Fruit fly (Drosophila melanogaster) whole organism, wandering third instar larva: Measurements from ENCODE around the gene CG11369.

Experiments used
- Abd-B ChIP-seq: fragments of >200 bp; optimal IDR thresholded peaks from 2 replicates; lab custom pipeline; 2017; ENCODE audit warnings: missing biosample characterization, missing genetic modification characterization
- CG32264 ChIP-seq: fragments of 200-800 bp; sonication (Bioruptor generic); optimal IDR thresholded peaks from 2 replicates; lab custom pipeline; 2016; ENCODE audit warnings: missing biosample characterization, missing genetic modification characterization
- CG9705 ChIP-seq: fragments of 200-800 bp; sonication (Bioruptor generic); optimal IDR thresholded peaks from 2 replicates; lab custom pipeline; 2018; ENCODE audit warnings: missing biosample characterization, mild to moderate bottlenecking, missing genetic modification characterization
- CrebA ChIP-seq: fragments of 200-800 bp; sonication (Bioruptor generic); optimal IDR thresholded peaks from 2 replicates; lab custom pipeline; 2016; ENCODE audit warnings: missing biosample characterization, mild to moderate bottlenecking, missing genetic modification characterization, borderline replicate concordance
- Dfd ChIP-seq: fragments of >200 bp; optimal IDR thresholded peaks from 2 replicates; lab custom pipeline; 2017; ENCODE audit warnings: missing biosample characterization, missing genetic modification characterization
- Dif ChIP-seq: fragments of 200-275, 200-300 bp; sonication (Bioruptor generic); optimal IDR thresholded peaks from 2 replicates; lab custom pipeline; 2018; ENCODE audit warnings: missing biosample characterization, missing genetic modification characterization; ENCODE audit not compliant: partially characterized antibody
- GATAd ChIP-seq: sonication (Bioruptor generic); optimal IDR thresholded peaks from 2 replicates; lab custom pipeline; 2016; ENCODE audit warnings: missing biosample characterization, missing genetic modification characterization
- HLH106 ChIP-seq: fragments of 200-800 bp; optimal IDR thresholded peaks from 3 replicates; lab custom pipeline; 2019; ENCODE audit warnings: missing biosample characterization, mild to moderate bottlenecking, missing genetic modification characterization, moderate library complexity
- Hnf4 ChIP-seq: fragments of 200-800 bp; sonication (Bioruptor generic); optimal IDR thresholded peaks from 2 replicates; lab custom pipeline; 2016; ENCODE audit warnings: missing biosample characterization, mild to moderate bottlenecking, missing genetic modification characterization
- Hr78 ChIP-seq: fragments of >200 bp; optimal IDR thresholded peaks from 2 replicates; lab custom pipeline; 2017; ENCODE audit warnings: missing biosample characterization, missing genetic modification characterization
- Hr83 ChIP-seq: fragments of 200-300 bp; sonication (Bioruptor generic); optimal IDR thresholded peaks from 2 replicates; lab custom pipeline; 2016; ENCODE audit warnings: missing biosample characterization, mild to moderate bottlenecking, missing genetic modification characterization, moderate library complexity; ENCODE audit not compliant: poor library complexity, severe bottlenecking
- Jra ChIP-seq: sonication (Bioruptor generic); optimal IDR thresholded peaks from 2 replicates; lab custom pipeline; 2016; ENCODE audit warnings: missing biosample characterization, missing genetic modification characterization
- Mio ChIP-seq: sonication (Bioruptor generic); optimal IDR thresholded peaks from 2 replicates; lab custom pipeline; 2016; ENCODE audit warnings: missing biosample characterization, missing genetic modification characterization
- Myc ChIP-seq: fragments of >200 bp; optimal IDR thresholded peaks from 2 replicates; lab custom pipeline; 2017
- N ChIP-seq: fragments of >200 bp; optimal IDR thresholded peaks from 2 replicates; lab custom pipeline; 2018; ENCODE audit warnings: missing biosample characterization, missing external identifiers, missing genetic modification characterization
- OdsH ChIP-seq: fragments of 200-800 bp; sonication (Bioruptor generic); optimal IDR thresholded peaks from 2 replicates; lab custom pipeline; 2016; ENCODE audit warnings: missing biosample characterization, mild to moderate bottlenecking, missing genetic modification characterization
- Rel ChIP-seq, 2 experiments: fragments of 200-800 bp; sonication (Bioruptor generic) in 1 of 2; optimal IDR thresholded peaks; 2 replicates in 1 of 2; 3 replicates in 1 of 2; lab custom pipeline; 2016 to 2019; ENCODE audit warnings: mild to moderate bottlenecking in 2 of 2, missing biosample characterization in 2 of 2, missing genetic modification characterization in 2 of 2, moderate library complexity in 1 of 2
- Sp1 ChIP-seq: fragments of 200-800 bp; sonication (Bioruptor generic); optimal IDR thresholded peaks from 3 replicates; lab custom pipeline; 2019; ENCODE audit warnings: missing biosample characterization, mild to moderate bottlenecking, missing genetic modification characterization, moderate library complexity
- Vsx2 ChIP-seq: fragments of 200-300, 225-300 bp; sonication (Bioruptor generic); optimal IDR thresholded peaks from 2 replicates; lab custom pipeline; 2018; ENCODE audit warnings: missing biosample characterization, missing genetic modification characterization; ENCODE audit not compliant: partially characterized antibody
- br ChIP-seq: fragments of 200-800 bp; sonication (Bioruptor generic); optimal IDR thresholded peaks from 2 replicates; lab custom pipeline; 2016; ENCODE audit warnings: missing biosample characterization, missing genetic modification characterization
- brk ChIP-seq: fragments of 200-800 bp; sonication (Bioruptor generic); optimal IDR thresholded peaks from 2 replicates; lab custom pipeline; 2016; ENCODE audit warnings: missing biosample characterization, mild to moderate bottlenecking, missing genetic modification characterization
- dl ChIP-seq, 2 experiments: fragments of 175-275, 200-275 bp in 1 of 2; fragments of 200-275 bp in 1 of 2; sonication (Bioruptor generic); optimal IDR thresholded peaks; lab custom pipeline; 2018; ENCODE audit warnings: mild to moderate bottlenecking in 2 of 2, missing biosample characterization in 2 of 2, missing genetic modification characterization in 2 of 2, moderate library complexity in 2 of 2; ENCODE audit not compliant: partially characterized antibody in 2 of 2, insufficient read depth in 1 of 2
- dmrt93B ChIP-seq: fragments of 200-800 bp; sonication (Bioruptor generic); optimal IDR thresholded peaks from 2 replicates; lab custom pipeline; 2018; ENCODE audit warnings: missing biosample characterization, mild to moderate bottlenecking, missing genetic modification characterization
- dsf ChIP-seq: sonication (Bioruptor generic); optimal IDR thresholded peaks from 2 replicates; lab custom pipeline; 2016; ENCODE audit warnings: missing biosample characterization, missing genetic modification characterization, borderline replicate concordance
- ey ChIP-seq: fragments of 200-800 bp; sonication (Bioruptor generic); optimal IDR thresholded peaks from 2 replicates; lab custom pipeline; 2016; ENCODE audit warnings: missing biosample characterization, missing genetic modification characterization
- foxo ChIP-seq, 2 experiments: fragments of 200-800 bp; sonication (Bioruptor generic); optimal IDR thresholded peaks; 2 replicates in 1 of 2; 3 replicates in 1 of 2; lab custom pipeline; 2016 to 2017; ENCODE audit warnings: missing biosample characterization in 2 of 2, missing genetic modification characterization in 2 of 2
- fru ChIP-seq: fragments of 200-800 bp; sonication (Bioruptor generic); optimal IDR thresholded peaks from 3 replicates; lab custom pipeline; 2016; ENCODE audit warnings: missing biosample characterization, mild to moderate bottlenecking, missing genetic modification characterization
- h ChIP-seq: fragments of 200-800 bp; sonication (Bioruptor generic); optimal IDR thresholded peaks from 3 replicates; lab custom pipeline; 2016; ENCODE audit warnings: missing biosample characterization, mild to moderate bottlenecking, missing genetic modification characterization
- jim ChIP-seq: fragments of 175-275, 200-325 bp; sonication (Bioruptor generic); optimal IDR thresholded peaks from 2 replicates; lab custom pipeline; 2016; ENCODE audit warnings: missing biosample characterization, mild to moderate bottlenecking, missing genetic modification characterization
- lola ChIP-seq: fragments of >200 bp; optimal IDR thresholded peaks from 2 replicates; lab custom pipeline; 2017; ENCODE audit warnings: missing biosample characterization, missing genetic modification characterization
- pan ChIP-seq: fragments of >200 bp; optimal IDR thresholded peaks from 2 replicates; lab custom pipeline; 2017
- psq ChIP-seq: fragments of 200-800 bp; sonication (Bioruptor generic); optimal IDR thresholded peaks from 3 replicates; lab custom pipeline; 2017; ENCODE audit warnings: missing biosample characterization, mild to moderate bottlenecking, missing genetic modification characterization, moderate library complexity
- rgr ChIP-seq: fragments of 200-800 bp; sonication (Bioruptor generic); optimal IDR thresholded peaks from 3 replicates; lab custom pipeline; 2016; ENCODE audit warnings: missing biosample characterization, mild to moderate bottlenecking, missing genetic modification characterization
- sage ChIP-seq: fragments of 200-800 bp; sonication (Bioruptor generic); optimal IDR thresholded peaks from 2 replicates; lab custom pipeline; 2016; ENCODE audit warnings: missing biosample characterization, mild to moderate bottlenecking, missing genetic modification characterization
- sv ChIP-seq: fragments of 200-800 bp; sonication (Bioruptor generic); optimal IDR thresholded peaks from 3 replicates; lab custom pipeline; 2016; ENCODE audit warnings: missing biosample characterization, missing genetic modification characterization
- tai ChIP-seq: sonication (Bioruptor generic); optimal IDR thresholded peaks from 2 replicates; lab custom pipeline; 2016; ENCODE audit warnings: missing biosample characterization, missing genetic modification characterization
- usp ChIP-seq: fragments of >200 bp; optimal IDR thresholded peaks from 2 replicates; lab custom pipeline; 2017; ENCODE audit warnings: missing biosample characterization, missing genetic modification characterization
- woc ChIP-seq: sonication (Bioruptor generic); optimal IDR thresholded peaks from 2 replicates; lab custom pipeline; 2016; ENCODE audit warnings: missing biosample characterization, mild to moderate bottlenecking, missing genetic modification characterization

CG11369 gene

dm6 chrX:7552109-7552508 lies 22.0 kb upstream of the CG11369 start:
- TF ChIP-seq jim (GFP tag; lab: Kevin White, UChicago), result no peak
- no peak for TF ChIP-seq usp
- TF ChIP-seq OdsH, result no peak
- no peak for TF ChIP-seq Sp1 (GFP tag; lab: Kevin White, UChicago)
- no peak for TF ChIP-seq brk (GFP tag; lab: Kevin White, UChicago)
- TF ChIP-seq Hnf4 (GFP tag; lab: Kevin White, UChicago), result no peak
- TF ChIP-seq Dfd (GFP tag; lab: Kevin White, UChicago), result no peak
- no peak for TF ChIP-seq Hr78 (GFP tag; lab: Kevin White, UChicago)
- TF ChIP-seq Myc (lab: Kevin White, UChicago), result no peak
- no peak for TF ChIP-seq GATAd
- TF ChIP-seq psq (GFP tag; lab: Kevin White, UChicago), result no peak
- TF ChIP-seq Jra, result no peak
- no peak for TF ChIP-seq N (GFP tag; lab: Kevin White, UChicago)

dm6 chrX:7553446-7553845 lies 20.6 kb upstream of the CG11369 start:
- no peak for TF ChIP-seq Dif (GFP tag; lab: Kevin White, UChicago)
- no peak for TF ChIP-seq Sp1 (GFP tag; lab: Kevin White, UChicago)
- no peak for TF ChIP-seq h (GFP tag; lab: Kevin White, UChicago)
- no peak for TF ChIP-seq rgr
- TF ChIP-seq Myc (lab: Kevin White, UChicago), result no peak
- no peak for TF ChIP-seq GATAd
- TF ChIP-seq Hr83 (GFP tag; lab: Kevin White, UChicago), result no peak
- TF ChIP-seq Vsx2 (GFP tag; lab: Kevin White, UChicago), result no peak
- no peak for TF ChIP-seq lola (GFP tag; lab: Kevin White, UChicago)

DNA sequence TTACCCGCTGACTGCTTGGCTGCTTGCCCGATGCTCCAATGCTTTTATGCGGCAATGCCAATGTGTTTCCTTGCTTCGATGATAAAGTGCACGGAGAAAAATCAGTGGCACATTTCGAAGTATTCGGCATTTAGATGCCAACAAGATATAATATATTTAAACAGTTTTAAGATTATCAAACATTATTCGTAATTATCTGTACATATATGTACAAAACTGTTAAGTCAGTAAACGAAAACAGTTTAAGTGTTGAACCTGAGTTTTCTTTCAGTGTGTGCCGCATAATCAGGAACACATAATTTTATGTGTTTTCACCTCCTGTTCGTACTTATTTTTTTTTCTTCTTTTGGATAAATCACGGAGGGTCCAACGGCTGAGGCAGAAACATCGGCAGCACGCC lies 17.8 kb upstream of the CG11369 start:
- no peak for TF ChIP-seq brk (GFP tag; lab: Kevin White, UChicago)
- no peak for TF ChIP-seq Mio
- TF ChIP-seq foxo (GFP tag; optimal IDR thresholded peaks at IDR 0.05; lab: Kevin White, UChicago), result peak in 1 of 2 experiments; percentile 56
- TF ChIP-seq CG9705 (GFP tag; lab: Kevin White, UChicago), result no peak
- TF ChIP-seq pan (lab: Kevin White, UChicago), result no peak
- no peak for TF ChIP-seq N (GFP tag; lab: Kevin White, UChicago)
- TF ChIP-seq Abd-B (GFP tag; lab: Kevin White, UChicago), result no peak
- peak; percentile 17 for TF ChIP-seq ey (GFP tag; lab: Kevin White, UChicago)
- no peak for TF ChIP-seq usp
- peak; percentile 29 for TF ChIP-seq fru (GFP tag; lab: Kevin White, UChicago)
- TF ChIP-seq jim (GFP tag; lab: Kevin White, UChicago), result no peak
- TF ChIP-seq CrebA, result no peak
- no peak for TF ChIP-seq lola (GFP tag; lab: Kevin White, UChicago)
- no peak for TF ChIP-seq GATAd
- TF ChIP-seq OdsH, result no peak
- TF ChIP-seq br (GFP tag; lab: Kevin White, UChicago), result no peak
- TF ChIP-seq Dfd (GFP tag; lab: Kevin White, UChicago), result no peak
- no peak for TF ChIP-seq Hnf4 (GFP tag; lab: Kevin White, UChicago)
- no peak for TF ChIP-seq dl (GFP tag; optimal IDR thresholded peaks at IDR 0.05; lab: Kevin White, UChicago; ENCODE audit: insufficient read depth in 1 of 2, partially characterized antibody in 2 of 2)
- TF ChIP-seq tai (GFP tag; lab: Kevin White, UChicago), result no peak
- peak; percentile 40 for TF ChIP-seq HLH106 (tag; lab: Kevin White, UChicago)
- no peak for TF ChIP-seq dsf (GFP tag; lab: Kevin White, UChicago)
- TF ChIP-seq Rel (GFP tag; optimal IDR thresholded peaks at IDR 0.05; lab: Kevin White, UChicago), result no peak
- TF ChIP-seq Rel (tag; optimal IDR thresholded peaks at IDR 0.05; lab: Kevin White, UChicago), result no peak
- TF ChIP-seq dmrt93B, result no peak
- TF ChIP-seq CG32264 (GFP tag; lab: Kevin White, UChicago), result no peak
- no peak for TF ChIP-seq woc (GFP tag; lab: Kevin White, UChicago)
- TF ChIP-seq h (GFP tag; lab: Kevin White, UChicago), result peak; percentile 53
- TF ChIP-seq sv (GFP tag; lab: Kevin White, UChicago), result no peak
- peak; percentile 12 for TF ChIP-seq rgr
- TF ChIP-seq Myc (lab: Kevin White, UChicago), result no peak
- no peak for TF ChIP-seq sage
- no peak for TF ChIP-seq psq (GFP tag; lab: Kevin White, UChicago)
- TF ChIP-seq Vsx2 (GFP tag; lab: Kevin White, UChicago), result no peak
- no peak for TF ChIP-seq Jra
- TF ChIP-seq Sp1 (GFP tag; lab: Kevin White, UChicago), result no peak
